Fruit fly (Drosophila melanogaster) whole organism, embryonic: ENCODE results near the gene CG5846.

Experiments
- Blimp-1 ChIP-seq: fragments of 200-800 bp; sonication (Bioruptor generic); optimal IDR thresholded peaks from 3 replicates; lab custom pipeline; 2018; ENCODE audit warnings: missing biosample characterization, missing genetic modification characterization, mild to moderate bottlenecking, moderate library complexity, missing genetic modification reagents
- CG10267 ChIP-seq: fragments of 200-800 bp; sonication (Bioruptor generic); optimal IDR thresholded peaks from 2 replicates; lab custom pipeline; 2018; ENCODE audit warnings: missing biosample characterization, mild to moderate bottlenecking, missing genetic modification characterization, moderate library complexity
- CG11247 ChIP-seq: fragments of 200-800 bp; sonication (Bioruptor generic); IDR thresholded peaks from 2 replicates; pipeline ENCODE4 v1.3.6; 2022; ENCODE audit warnings: missing biosample characterization, missing genetic modification characterization
- CG11456 ChIP-seq: fragments of 200-800 bp; sonication (Bioruptor generic); IDR thresholded peaks from 3 replicates; pipeline ENCODE4 v1.3.6; 2022; ENCODE audit warnings: missing biosample characterization, missing genetic modification characterization
- CG11560 ChIP-seq: fragments of 200-800 bp; sonication (Bioruptor generic); IDR thresholded peaks from 3 replicates; pipeline ENCODE4 v1.3.6; 2022; ENCODE audit warnings: missing biosample characterization, missing genetic modification characterization
- CG12744 ChIP-seq: fragments of 200-800 bp; sonication (Bioruptor generic); optimal IDR thresholded peaks from 2 replicates; lab custom pipeline; 2016; ENCODE audit warnings: missing biosample characterization, missing genetic modification characterization
- CG13624 ChIP-seq: fragments of 200-800 bp; sonication (Bioruptor generic); optimal IDR thresholded peaks from 2 replicates; lab custom pipeline; 2016; ENCODE audit warnings: missing biosample characterization, missing genetic modification characterization
- CG15073 ChIP-seq: fragments of 200-800 bp; sonication (Bioruptor generic); optimal IDR thresholded peaks from 2 replicates; lab custom pipeline; 2016; ENCODE audit warnings: missing biosample characterization, missing genetic modification characterization
- CG16863 ChIP-seq: fragments of 200-800 bp; sonication (Bioruptor generic); optimal IDR thresholded peaks from 3 replicates; lab custom pipeline; 2016; ENCODE audit warnings: missing biosample characterization, missing genetic modification characterization
- CG17568 ChIP-seq: fragments of 200-800 bp; sonication (Bioruptor generic); optimal IDR thresholded peaks from 2 replicates; lab custom pipeline; 2018; ENCODE audit warnings: missing biosample characterization, mild to moderate bottlenecking, missing genetic modification characterization, moderate library complexity
- CG18011 ChIP-seq: fragments of 200-800 bp; sonication (Bioruptor generic); optimal IDR thresholded peaks from 2 replicates; lab custom pipeline; 2017; ENCODE audit warnings: missing biosample characterization, missing genetic modification characterization, mild to moderate bottlenecking, moderate library complexity, missing genotype
- CG1832 ChIP-seq: fragments of 200-800 bp; sonication (Bioruptor generic); optimal IDR thresholded peaks from 2 replicates; lab custom pipeline; 2017; ENCODE audit warnings: missing biosample characterization, mild to moderate bottlenecking, missing genetic modification characterization, inconsistent platforms
- CG30431 ChIP-seq: fragments of 200-800 bp; sonication (Bioruptor generic); optimal IDR thresholded peaks from 2 replicates; lab custom pipeline; 2017; ENCODE audit warnings: missing biosample characterization, missing genetic modification characterization
- CG31365 ChIP-seq: fragments of 200-800 bp; sonication (Bioruptor generic); optimal IDR thresholded peaks from 2 replicates; lab custom pipeline; 2018; ENCODE audit warnings: missing biosample characterization, mild to moderate bottlenecking, missing genetic modification characterization
- CG31441 ChIP-seq: fragments of 200-800 bp; sonication (Bioruptor generic); IDR thresholded peaks from 2 replicates; pipeline ENCODE4 v1.3.6; 2022; ENCODE audit warnings: missing biosample characterization, missing genetic modification characterization
- CG33213 ChIP-seq: fragments of 200-800 bp; sonication (Bioruptor generic); optimal IDR thresholded peaks from 3 replicates; lab custom pipeline; 2016; ENCODE audit warnings: missing biosample characterization, missing genetic modification characterization
- CG6272 ChIP-seq: fragments of 200-800 bp; sonication (Bioruptor generic); IDR thresholded peaks from 2 replicates; pipeline ENCODE4 v1.3.6; 2022; ENCODE audit warnings: missing biosample characterization, missing genetic modification characterization
- CG6689 ChIP-seq: fragments of 200-800 bp; sonication (Bioruptor generic); IDR thresholded peaks from 2 replicates; pipeline ENCODE4 v1.3.6; 2022; ENCODE audit warnings: missing biosample characterization, missing genetic modification characterization
- CG7839 ChIP-seq: fragments of 200-800 bp; sonication (Bioruptor generic); optimal IDR thresholded peaks from 3 replicates; lab custom pipeline; 2018; ENCODE audit warnings: missing biosample characterization, mild to moderate bottlenecking, missing genetic modification characterization, moderate library complexity
- Deaf1 ChIP-seq: fragments of 200-800 bp; optimal IDR thresholded peaks from 3 replicates; lab custom pipeline; 2019; ENCODE audit warnings: missing biosample characterization, mild to moderate bottlenecking, missing genetic modification characterization, moderate library complexity
- ERR ChIP-seq: fragments of 200-800 bp; sonication (Bioruptor generic); optimal IDR thresholded peaks from 2 replicates; lab custom pipeline; 2016; ENCODE audit warnings: missing biosample characterization, missing genetic modification characterization
- HLH3B ChIP-seq: fragments of 200-800 bp; sonication (Bioruptor generic); IDR thresholded peaks from 2 replicates; pipeline ENCODE4 v1.3.6; 2022; ENCODE audit warnings: missing biosample characterization, missing genetic modification characterization
- HmgD ChIP-seq: fragments of 200-800 bp; sonication (Bioruptor generic); optimal IDR thresholded peaks from 3 replicates; lab custom pipeline; 2016; ENCODE audit warnings: missing biosample characterization, missing genetic modification characterization
- Hr39 ChIP-seq: fragments of >200 bp; optimal IDR thresholded peaks from 2 replicates; lab custom pipeline; 2017
- MESR4 ChIP-seq: fragments of 200-800 bp; sonication (Bioruptor generic); optimal IDR thresholded peaks from 2 replicates; lab custom pipeline; 2018; ENCODE audit warnings: missing biosample characterization, mild to moderate bottlenecking, missing genetic modification characterization, moderate library complexity
- NFAT ChIP-seq: fragments of 200-800 bp; sonication (Bioruptor generic); IDR thresholded peaks from 2 replicates; pipeline ENCODE4 v1.3.6; 2022; ENCODE audit warnings: missing biosample characterization, missing genetic modification characterization
- Neu2 ChIP-seq: fragments of 200-800 bp; sonication (Bioruptor generic); optimal IDR thresholded peaks from 3 replicates; lab custom pipeline; 2016; ENCODE audit warnings: missing biosample characterization, missing genetic modification characterization, borderline replicate concordance
- Rfx ChIP-seq: fragments of 200-800 bp; sonication (Bioruptor generic); IDR thresholded peaks from 2 replicates; pipeline ENCODE4 v1.3.6; 2022; ENCODE audit warnings: missing biosample characterization, missing genetic modification characterization
- Side ChIP-seq: fragments of 200-800 bp; sonication (Bioruptor generic); optimal IDR thresholded peaks from 2 replicates; lab custom pipeline; 2016; ENCODE audit warnings: missing biosample characterization, missing genetic modification characterization
- Six4 ChIP-seq: fragments of 200-800 bp; sonication (Bioruptor generic); optimal IDR thresholded peaks from 2 replicates; lab custom pipeline; 2016; ENCODE audit warnings: missing biosample characterization, missing genetic modification characterization
- Stat92E ChIP-seq, 3 experiments: fragments of >200 bp in 2 of 3; fragments of 200-800 bp in 1 of 3; sonication (Bioruptor generic) in 1 of 3; optimal IDR thresholded peaks; 2 replicates each; lab custom pipeline; 2017 to 2019; ENCODE audit warnings: missing biosample characterization in 3 of 3, missing genetic modification characterization in 3 of 3, mild to moderate bottlenecking in 1 of 3, moderate library complexity in 1 of 3
- Taf1 ChIP-seq: fragments of 200-800 bp; sonication (Bioruptor generic); IDR thresholded peaks from 2 replicates; pipeline ENCODE4 v1.3.6; 2022; ENCODE audit warnings: missing biosample characterization, missing genetic modification characterization
- Usf ChIP-seq: fragments of 200-800 bp; sonication (Bioruptor generic); optimal IDR thresholded peaks from 2 replicates; lab custom pipeline; 2017; ENCODE audit warnings: missing genotype, missing biosample characterization, missing genetic modification characterization
- ase ChIP-seq: fragments of 200-800 bp; sonication (Bioruptor generic); IDR thresholded peaks from 3 replicates; pipeline ENCODE4 v1.3.6; 2022; ENCODE audit warnings: missing biosample characterization, missing genetic modification characterization
- cato ChIP-seq: fragments of 200-800 bp; sonication (Bioruptor generic); optimal IDR thresholded peaks from 2 replicates; lab custom pipeline; 2016; ENCODE audit warnings: missing biosample characterization, missing genetic modification characterization, borderline replicate concordance
- corto ChIP-seq: fragments of 200-800 bp; sonication (Bioruptor generic); optimal IDR thresholded peaks from 2 replicates; lab custom pipeline; 2016; ENCODE audit warnings: missing biosample characterization, mild to moderate bottlenecking, missing genetic modification characterization, moderate library complexity
- dmrt11E ChIP-seq: fragments of 200-800 bp; sonication (Bioruptor generic); optimal IDR thresholded peaks from 3 replicates; lab custom pipeline; 2018; ENCODE audit warnings: missing biosample characterization, mild to moderate bottlenecking, missing genetic modification characterization, moderate library complexity
- esg ChIP-seq: fragments of 200-800 bp; sonication (Bioruptor generic); conservative IDR thresholded peaks from 2 replicates; pipeline ENCODE4 v1.3.6; 2022; ENCODE audit warnings: missing biosample characterization, missing genetic modification characterization
- eve ChIP-seq, 2 experiments: fragments of >200 bp; optimal IDR thresholded peaks; 2 replicates each; lab custom pipeline; 2017; ENCODE audit warnings: missing biosample characterization in 2 of 2, missing genetic modification characterization in 2 of 2
- gem ChIP-seq: fragments of 200-800 bp; sonication (Bioruptor generic); optimal IDR thresholded peaks from 2 replicates; lab custom pipeline; 2019; ENCODE audit warnings: missing biosample characterization, mild to moderate bottlenecking, missing genetic modification characterization, moderate library complexity
- h ChIP-seq: fragments of >200 bp; optimal IDR thresholded peaks from 2 replicates; lab custom pipeline; 2017
- jing ChIP-seq: fragments of 200-800 bp; sonication (Bioruptor generic); optimal IDR thresholded peaks from 2 replicates; lab custom pipeline; 2018; ENCODE audit warnings: missing biosample characterization, mild to moderate bottlenecking, missing genetic modification characterization
- ken ChIP-seq: fragments of 200-800 bp; sonication (Bioruptor generic); IDR thresholded peaks from 3 replicates; pipeline ENCODE4 v1.3.6; 2022; ENCODE audit warnings: missing biosample characterization, missing genetic modification characterization
- lov ChIP-seq, 2 experiments: fragments of 200-800 bp in 1 of 2; fragments of >200 bp in 1 of 2; sonication (Bioruptor generic) in 1 of 2; IDR thresholded peaks in 1 of 2; optimal IDR thresholded peaks in 1 of 2; 2 replicates in 1 of 2; 3 replicates in 1 of 2; pipeline versions ENCODE4 v1.3.6 to Lab custom; 2017 to 2022; ENCODE audit warnings: missing biosample characterization in 1 of 2, missing genetic modification characterization in 1 of 2
- sisA ChIP-seq: fragments of 200-800 bp; sonication (Bioruptor generic); IDR thresholded peaks from 2 replicates; pipeline ENCODE4 v1.3.6; 2022; ENCODE audit warnings: missing biosample characterization, missing genetic modification characterization
- sug ChIP-seq: fragments of 200-800 bp; optimal IDR thresholded peaks from 2 replicates; lab custom pipeline; 2019; ENCODE audit warnings: missing biosample characterization, mild to moderate bottlenecking, missing genetic modification characterization, moderate library complexity
- tap ChIP-seq: fragments of 200-800 bp; optimal IDR thresholded peaks from 3 replicates; lab custom pipeline; 2019; ENCODE audit warnings: missing biosample characterization, mild to moderate bottlenecking, missing genetic modification characterization, moderate library complexity
- toy ChIP-seq: fragments of 200-800 bp; sonication (Bioruptor generic); IDR thresholded peaks from 2 replicates; pipeline ENCODE4 v1.3.6; 2022; ENCODE audit warnings: missing biosample characterization, missing genetic modification characterization
- trem ChIP-seq: fragments of 200-800 bp; optimal IDR thresholded peaks from 3 replicates; lab custom pipeline; 2019; ENCODE audit warnings: missing biosample characterization, mild to moderate bottlenecking, missing genetic modification characterization, moderate library complexity

CG5846 gene

DNA sequence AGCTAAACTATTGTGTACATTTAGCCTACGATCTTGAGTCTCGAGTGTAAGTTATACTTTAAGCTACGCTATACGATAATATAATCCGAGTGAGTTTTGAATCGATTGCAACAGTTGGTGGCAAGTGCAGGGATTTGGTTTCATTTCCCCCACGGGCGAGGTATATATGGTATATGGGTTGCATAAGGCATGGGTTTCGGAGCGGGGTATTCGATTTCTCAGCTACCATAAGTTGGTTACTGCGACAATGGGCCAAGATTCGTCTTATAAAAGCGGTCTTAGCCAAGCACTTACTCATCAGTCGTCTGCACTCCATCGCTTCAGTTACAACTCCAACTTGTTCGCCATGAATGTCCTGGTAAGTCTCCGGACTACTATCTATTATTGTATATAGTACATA is 26.8 kb downstream of the CG5846 start, which contains the start of gene CG42367:
TSS of gene CG42367 (plus strand) at position 301 of the 400 bp plus-strand sequence.
- TF ChIP-seq HmgD (GFP tag; lab: Kevin White, UChicago) (no peak), CG6689 (no peak), Deaf1 (tag; lab: Kevin White, UChicago) (no peak), Hr39 (lab: Kevin White, UChicago) (no peak), Neu2 (GFP tag; lab: Kevin White, UChicago) (no peak), CG31365 (tag; lab: Kevin White, UChicago) (no peak), CG18011 (GFP tag; lab: Kevin White, UChicago) (no peak), ERR (GFP tag; lab: Kevin White, UChicago) (no peak), Side (no peak), HLH3B (GFP tag; lab: Robert Waterston, UW) (no peak)
- TF ChIP-seq, all 482 proteins: peak for 0

DNA sequence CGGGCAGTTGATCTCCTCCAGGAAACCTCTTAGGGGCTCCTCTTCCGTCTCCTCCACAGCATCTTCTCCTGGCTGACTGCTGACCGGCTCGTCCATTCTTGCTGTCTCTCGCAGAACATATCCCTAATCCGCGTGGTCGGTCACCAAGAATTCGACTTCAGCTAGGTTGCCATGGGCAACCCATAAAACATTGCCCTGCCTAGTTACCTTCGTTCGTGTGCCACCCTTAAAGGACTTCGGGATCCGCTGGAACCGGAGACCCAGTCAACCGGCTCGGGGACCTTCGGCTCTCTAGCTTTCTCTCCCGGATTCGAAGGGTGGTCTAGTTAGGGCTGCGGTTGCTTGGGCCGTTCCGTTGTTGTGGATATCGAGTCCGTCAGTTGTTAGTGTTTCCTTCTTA is 32.3 kb downstream of the CG5846 start, which contains the start of the genes TbCMF46 and CG42366:
TSS of gene TbCMF46 (minus strand) at position 101 of the 400 bp plus-strand sequence.
TSS of gene CG42366 (plus strand) at position 397 of the 400 bp plus-strand sequence.
- no peak for TF ChIP-seq Usf (GFP tag; lab: Kevin White, UChicago)
- TF ChIP-seq Six4 = no peak
- TF ChIP-seq CG11456 = 0 out of 3 replicates have a peak, but pooled peaks have one; percentile 33
- no peak for TF ChIP-seq CG12744 (GFP tag; lab: Kevin White, UChicago)
- TF ChIP-seq esg (GFP tag; lab: Robert Waterston, UW) = no peak
- peak; percentile 32; the same call in 1 of the 2 replicates for TF ChIP-seq Rfx
- TF ChIP-seq ken = no peak
- no peak for TF ChIP-seq CG31441 (GFP tag; lab: Robert Waterston, UW)
- TF ChIP-seq CG33213 = no peak
- TF ChIP-seq CG11247 = 0 out of 2 replicates have a peak, but pooled peaks have one; percentile 33
- no peak for TF ChIP-seq jing (GFP tag; lab: Kevin White, UChicago)
- 0 out of 3 replicates have a peak, but pooled peaks have one; percentile 28 for TF ChIP-seq CG11560

dm6 chr2L:9921401-9921800 is 35.6 kb downstream of the CG5846 start, which contains the start of gene CG4592:
TSS of gene CG4592 (plus strand) at chr2L:9921633.
- TF ChIP-seq Blimp-1 (GFP tag; lab: Kevin White, UChicago) (peak; percentile 51), CG17568 (GFP tag; lab: Kevin White, UChicago) (no peak), CG16863 (peak; percentile 39), eve (GFP tag; optimal IDR thresholded peaks at IDR 0.05; lab: Kevin White, UChicago) (no peak), Taf1 (GFP tag; lab: Robert Waterston, UW) (no peak), CG1832 (GFP tag; lab: Kevin White, UChicago) (no peak), sisA (GFP tag; lab: Robert Waterston, UW) (no peak), trem (tag; lab: Kevin White, UChicago) (peak; percentile 37), cato (GFP tag; lab: Kevin White, UChicago) (peak; percentile 24), gem (tag; lab: Kevin White, UChicago) (no peak), tap (no peak), CG15073 (no peak), h (lab: Kevin White, UChicago) (no peak), toy (GFP tag; lab: Robert Waterston, UW) (no peak), dmrt11E (tag; lab: Kevin White, UChicago) (peak; percentile 48), CG7839 (tag; lab: Kevin White, UChicago) (no peak), NFAT (GFP tag; lab: Robert Waterston, UW) (peak; percentile 60), Stat92E (GFP tag; optimal IDR thresholded peaks at IDR 0.05; lab: Kevin White, UChicago) (no peak), CG13624 (GFP tag; lab: Kevin White, UChicago) (no peak), CG10267 (tag; lab: Kevin White, UChicago) (peak; percentile 50), corto (GFP tag; lab: Kevin White, UChicago) (no peak), CG6272 (GFP tag; lab: Robert Waterston, UW) (no peak), MESR4 (GFP tag; lab: Kevin White, UChicago) (peak; percentile 21), sug (peak; percentile 94), CG6689 (peak; percentile 47; the same call in 1 of the 2 replicates), ase (GFP tag; lab: Robert Waterston, UW) (no peak), CG30431 (GFP tag; lab: Kevin White, UChicago) (no peak), lov (optimal IDR thresholded peaks at IDR 0.05; lab: Kevin White, UChicago) (no peak), lov (GFP tag; IDR thresholded peaks at IDR 0.05; lab: Robert Waterston, UW) (0 out of 3 replicates have a peak, but pooled peaks have one; percentile 27)
